Fruit fly (Drosophila melanogaster): ENCODE data around the gene Tango6.

Gene Tango6

dm6 chr2L:19011895-19012645 is 43.2 kb downstream of the Tango6 start (continued):
- TF ChIP-seq Blimp-1 (GFP tag; optimal IDR thresholded peaks at IDR 0.05) (peak; percentile 67), danr (GFP tag; IDR thresholded peaks at IDR 0.05) (peak; percentile 71), CG30020 (tag; optimal IDR thresholded peaks at IDR 0.05) (no peak), CG13424 (tag; optimal IDR thresholded peaks at IDR 0.05) (peak; percentile 80), phol (tag; optimal IDR thresholded peaks at IDR 0.05) (peak; percentile 71), onecut (GFP tag; IDR thresholded peaks at IDR 0.05) (peak; percentile 59), CG13894 (tag; optimal IDR thresholded peaks at IDR 0.05) (peak; percentile 87), CG8944 (GFP tag; optimal IDR thresholded peaks at IDR 0.05) (peak; percentile 81), CG1529 (GFP tag; optimal IDR thresholded peaks at IDR 0.05) (peak; percentile 67), nerfin-1 (tag; optimal IDR thresholded peaks at IDR 0.05) (peak; percentile 34), grn (GFP tag; optimal IDR thresholded peaks at IDR 0.05) (peak; percentile 7), prd (optimal IDR thresholded peaks at IDR 0.05) (no peak), prd (GFP tag; IDR thresholded peaks at IDR 0.05) (peak; percentile 92), CG4282 (GFP tag; optimal IDR thresholded peaks at IDR 0.05) (no peak), CG9817 (tag; optimal IDR thresholded peaks at IDR 0.05) (peak; percentile 76), sens (GFP tag) (peak; percentile 95), HmgD (GFP tag; optimal IDR thresholded peaks at IDR 0.05) (peak; percentile 59), Gsc (GFP tag; IDR thresholded peaks at IDR 0.05) (peak; percentile 66), jing (GFP tag; optimal IDR thresholded peaks at IDR 0.05) (peak; percentile 64), sug (tag; optimal IDR thresholded peaks at IDR 0.05) (peak; percentile 41), Oli (tag; optimal IDR thresholded peaks at IDR 0.05) (peak; percentile 84), CG8359 (GFP tag; optimal IDR thresholded peaks at IDR 0.05; ENCODE audit: borderline replicate concordance) (no peak), scrt (GFP tag; optimal IDR thresholded peaks at IDR 0.05) (peak; percentile 81), vfl (GFP tag; optimal IDR thresholded peaks at IDR 0.05) (peak; percentile 64), Adf1 (GFP tag; IDR thresholded peaks at IDR 0.05) (peak; percentile 65; the same call in 1 of the 2 replicates), ro (GFP tag; IDR thresholded peaks at IDR 0.05) (peak; percentile 60; the same call in 1 of the 2 replicates), kah (GFP tag; optimal IDR thresholded peaks at IDR 0.05) (no peak), Dp (GFP tag; optimal IDR thresholded peaks at IDR 0.05) (no peak), CG17612 (GFP tag; IDR thresholded peaks at IDR 0.05) (0 out of 2 replicates have a peak, but pooled peaks have one; percentile 23), CG6272 (GFP tag; IDR thresholded peaks at IDR 0.05) (peak; percentile 78), stwl (tag; optimal IDR thresholded peaks at IDR 0.05) (no peak), kni (GFP tag; optimal IDR thresholded peaks at IDR 0.05) (no peak), Drgx (GFP tag; IDR thresholded peaks at IDR 0.05) (peak; percentile 68), Dad (GFP tag; optimal IDR thresholded peaks at IDR 0.05) (peak; percentile 67), Lpt (GFP tag; optimal IDR thresholded peaks at IDR 0.05) (no peak), zf30C (GFP tag; optimal IDR thresholded peaks at IDR 0.05) (no peak), BEAF-32 (GFP tag; optimal IDR thresholded peaks at IDR 0.05) (no peak), CG7786 (GFP tag; optimal IDR thresholded peaks at IDR 0.05) (peak; percentile 85), Neu2 (GFP tag; optimal IDR thresholded peaks at IDR 0.05; ENCODE audit: borderline replicate concordance) (no peak), CG31224 (GFP tag; IDR thresholded peaks at IDR 0.05) (peak; percentile 70), CHES-1-like (GFP tag; optimal IDR thresholded peaks at IDR 0.05) (peak; percentile 80), Ptx1 (GFP tag; IDR thresholded peaks at IDR 0.05) (peak; percentile 91), z (GFP tag; IDR thresholded peaks at IDR 0.05) (no peak), ase (GFP tag; IDR thresholded peaks at IDR 0.05) (peak; percentile 80), D19B (GFP tag; optimal IDR thresholded peaks at IDR 0.05) (peak; percentile 97), CG31365 (tag; optimal IDR thresholded peaks at IDR 0.05) (peak; percentile 50), sqz (GFP tag; optimal IDR thresholded peaks at IDR 0.05) (peak; percentile 12), BtbVII (GFP tag; optimal IDR thresholded peaks at IDR 0.05) (peak; percentile 78), CG2199 (GFP tag; IDR thresholded peaks at IDR 0.05) (0 out of 3 replicates have a peak, but pooled peaks have one; percentile 52)
